Worm (Caenorhabditis elegans): ENCODE data around the gene Y75B8A.6.

The Y75B8A.6 gene

ce11 chrIII:12087564-12087963 is 42.6 kb downstream of the Y75B8A.6 start:
- no peak for TF ChIP-seq flt-1 (GFP tag; IDR thresholded peaks at IDR 0.05)
- no peak for TF ChIP-seq ets-7 (tag; optimal IDR thresholded peaks at IDR 0.05)
- TF ChIP-seq tbx-11 (GFP tag; IDR thresholded peaks at IDR 0.05): no peak
- no peak for TF ChIP-seq tra-4 (tag; optimal IDR thresholded peaks at IDR 0.05)
- no peak for TF ChIP-seq aly-1 (tag; optimal IDR thresholded peaks at IDR 0.05)
- no peak for TF ChIP-seq hmbx-1 (tag; optimal IDR thresholded peaks at IDR 0.05)
- TF ChIP-seq scrt-1 (GFP tag; IDR thresholded peaks at IDR 0.05): no peak
- no peak for TF ChIP-seq ceh-36 (tag; optimal IDR thresholded peaks at IDR 0.05)
- no peak for TF ChIP-seq hmg-4 (GFP tag; optimal IDR thresholded peaks at IDR 0.05)
- TF ChIP-seq tbx-37 (GFP tag; conservative IDR thresholded peaks at IDR 0.05): no peak
- TF ChIP-seq ama-1 (optimal IDR thresholded peaks at IDR 0.05): no peak
- TF ChIP-seq pes-1 (GFP tag; IDR thresholded peaks at IDR 0.05): no peak
- no peak for TF ChIP-seq ceh-13 (GFP tag; optimal IDR thresholded peaks at IDR 0.05)
- no peak for TF ChIP-seq B0310.2 (tag; optimal IDR thresholded peaks at IDR 0.05)

ce11 chrIII:12084749-12085307 is 45.3 kb downstream of the Y75B8A.6 start:
- TF ChIP-seq scrt-1 (GFP tag; IDR thresholded peaks at IDR 0.05): no peak
- TF ChIP-seq hmg-4 (GFP tag; optimal IDR thresholded peaks at IDR 0.05): no peak
- TF ChIP-seq F13C5.2 (tag; optimal IDR thresholded peaks at IDR 0.05): no peak
- no peak for TF ChIP-seq hnd-1 (tag; optimal IDR thresholded peaks at IDR 0.05)
- no peak for TF ChIP-seq ceh-36 (tag; optimal IDR thresholded peaks at IDR 0.05)
- TF ChIP-seq flt-1 (GFP tag; IDR thresholded peaks at IDR 0.05): no peak
- TF ChIP-seq tbx-37 (GFP tag; conservative IDR thresholded peaks at IDR 0.05): no peak

- TF ChIP-seq aly-1 (tag; optimal IDR thresholded peaks at IDR 0.05) (no peak), hnd-1 (tag; optimal IDR thresholded peaks at IDR 0.05) (no peak)
These were observed 45.9 kb downstream of the Y75B8A.6 start, which contains the start of gene nob-1 for ce11 chrIII:12084216-12084615. nob-1 (minus strand) TSS chrIII:12084316.

ce11 chrIII:12081992-12082628 is 48.0 kb downstream of the Y75B8A.6 start:
- TF ChIP-seq ceh-36 (tag; optimal IDR thresholded peaks at IDR 0.05) (peak; percentile 26), B0310.2 (tag; optimal IDR thresholded peaks at IDR 0.05) (no peak), hnd-1 (tag; optimal IDR thresholded peaks at IDR 0.05) (no peak)

ce11 chrIII:12077456-12077855 is 52.7 kb downstream of the Y75B8A.6 start, which contains the start of gene php-3:
php-3 (minus strand) TSS chrIII:12077556.
- TF ChIP-seq tra-4 (tag; optimal IDR thresholded peaks at IDR 0.05): no peak
- TF ChIP-seq aly-1 (tag; optimal IDR thresholded peaks at IDR 0.05): no peak
- TF ChIP-seq sea-1 (GFP tag; conservative IDR thresholded peaks at IDR 0.05): no peak
- TF ChIP-seq tbx-11 (GFP tag; IDR thresholded peaks at IDR 0.05): no peak
- no peak for TF ChIP-seq F13C5.2 (tag; optimal IDR thresholded peaks at IDR 0.05)
- TF ChIP-seq ama-1 (optimal IDR thresholded peaks at IDR 0.05): no peak
- no peak for TF ChIP-seq hnd-1 (tag; optimal IDR thresholded peaks at IDR 0.05)
- TF ChIP-seq hmg-4 (GFP tag; optimal IDR thresholded peaks at IDR 0.05): no peak
- TF ChIP-seq pes-1 (GFP tag; IDR thresholded peaks at IDR 0.05): no peak

Measured in whole organism, early embryonic.